Fruit fly (Drosophila melanogaster) whole organism, embryonic: ENCODE measurements around the gene CG43077.

Source experiments
- C15 ChIP-seq: fragments of 200-800 bp; sonication (Bioruptor generic); IDR thresholded peaks from 3 replicates; pipeline ENCODE4 v1.3.6; 2022; ENCODE audit warnings: missing biosample characterization, missing genetic modification characterization
- CG10209 ChIP-seq: fragments of 200-800 bp; sonication (Bioruptor generic); optimal IDR thresholded peaks from 3 replicates; lab custom pipeline; 2017; ENCODE audit warnings: missing biosample characterization, mild to moderate bottlenecking, missing genetic modification characterization, missing genetic modification reagents
- CG10565 ChIP-seq: fragments of 200-800 bp; sonication (Bioruptor generic); optimal IDR thresholded peaks from 3 replicates; lab custom pipeline; 2016; ENCODE audit warnings: missing biosample characterization, mild to moderate bottlenecking, missing genetic modification characterization
- CG13287 ChIP-seq: fragments of 200-800 bp; sonication (Bioruptor generic); IDR thresholded peaks from 2 replicates; pipeline ENCODE4 v1.3.6; 2022; ENCODE audit warnings: missing biosample characterization, missing genetic modification characterization; ENCODE audit not compliant: partially characterized antibody
- CG14441 ChIP-seq: fragments of 200-800 bp; sonication (Bioruptor generic); IDR thresholded peaks from 2 replicates; pipeline ENCODE4 v1.3.6; 2022; ENCODE audit warnings: missing biosample characterization, missing genetic modification characterization
- CG15073 ChIP-seq: fragments of 200-800 bp; sonication (Bioruptor generic); optimal IDR thresholded peaks from 2 replicates; lab custom pipeline; 2016; ENCODE audit warnings: missing biosample characterization, missing genetic modification characterization
- CG16813 ChIP-seq: fragments of 200-800 bp; sonication (Bioruptor generic); IDR thresholded peaks from 3 replicates; pipeline ENCODE4 v1.3.6; 2022; ENCODE audit warnings: missing biosample characterization, missing genetic modification characterization; ENCODE audit not compliant: partially characterized antibody
- CG17612 ChIP-seq: fragments of 200-800 bp; sonication (Bioruptor generic); IDR thresholded peaks from 2 replicates; pipeline ENCODE4 v1.3.6; 2022; ENCODE audit warnings: missing biosample characterization, missing genetic modification characterization
- CG18262 ChIP-seq: fragments of 200-800 bp; optimal IDR thresholded peaks from 3 replicates; lab custom pipeline; 2019; ENCODE audit warnings: missing biosample characterization, mild to moderate bottlenecking, missing genetic modification characterization, moderate library complexity
- CG1832 ChIP-seq: fragments of 200-800 bp; sonication (Bioruptor generic); optimal IDR thresholded peaks from 2 replicates; lab custom pipeline; 2017; ENCODE audit warnings: missing biosample characterization, mild to moderate bottlenecking, missing genetic modification characterization, inconsistent platforms
- CG2116 ChIP-seq: fragments of 200-800 bp; sonication (Bioruptor generic); optimal IDR thresholded peaks from 3 replicates; lab custom pipeline; 2018; ENCODE audit warnings: missing biosample characterization, mild to moderate bottlenecking, missing genetic modification characterization
- CG2889 ChIP-seq: fragments of 200-800 bp; sonication (Bioruptor generic); IDR thresholded peaks from 3 replicates; pipeline ENCODE4 v1.3.6; 2022; ENCODE audit warnings: missing biosample characterization, missing genetic modification characterization
- CG31388 ChIP-seq: fragments of 200-800 bp; sonication (Bioruptor generic); optimal IDR thresholded peaks from 2 replicates; lab custom pipeline; 2016; ENCODE audit warnings: missing biosample characterization, missing genetic modification characterization
- CG32767 ChIP-seq: fragments of 200-800 bp; sonication (Bioruptor generic); IDR thresholded peaks from 2 replicates; pipeline ENCODE4 v1.3.6; 2022; ENCODE audit warnings: missing biosample characterization, missing genetic modification characterization
- CG3847 ChIP-seq: fragments of 200-800 bp; sonication (Bioruptor generic); IDR thresholded peaks from 2 replicates; pipeline ENCODE4 v1.3.6; 2022; ENCODE audit warnings: missing biosample characterization, missing genetic modification characterization
- CG4282 ChIP-seq: fragments of 200-800 bp; sonication (Bioruptor generic); optimal IDR thresholded peaks from 2 replicates; lab custom pipeline; 2016; ENCODE audit warnings: missing biosample characterization, missing genetic modification characterization
- CG6272 ChIP-seq: fragments of 200-800 bp; sonication (Bioruptor generic); IDR thresholded peaks from 2 replicates; pipeline ENCODE4 v1.3.6; 2022; ENCODE audit warnings: missing biosample characterization, missing genetic modification characterization
- CG7357 ChIP-seq: fragments of 200-800 bp; sonication (Bioruptor generic); IDR thresholded peaks from 3 replicates; pipeline ENCODE4 v1.3.6; 2022; ENCODE audit warnings: missing biosample characterization, missing genetic modification characterization
- CG7928 ChIP-seq: fragments of 200-800 bp; sonication (Bioruptor generic); optimal IDR thresholded peaks from 2 replicates; lab custom pipeline; 2017; ENCODE audit warnings: missing biosample characterization, mild to moderate bottlenecking, missing genetic modification characterization
- CG8359 ChIP-seq: fragments of 200-800 bp; sonication (Bioruptor generic); optimal IDR thresholded peaks from 2 replicates; lab custom pipeline; 2017; ENCODE audit warnings: missing biosample characterization, mild to moderate bottlenecking, missing genetic modification characterization, borderline replicate concordance
- CG9437 ChIP-seq: fragments of 200-800 bp; sonication (Bioruptor generic); optimal IDR thresholded peaks from 2 replicates; lab custom pipeline; 2018; ENCODE audit warnings: missing biosample characterization, mild to moderate bottlenecking, missing genetic modification characterization
- CG9876 ChIP-seq: fragments of 200-800 bp; sonication (Bioruptor generic); optimal IDR thresholded peaks from 2 replicates; lab custom pipeline; 2016; ENCODE audit warnings: missing biosample characterization, missing genetic modification characterization
- Camta ChIP-seq: fragments of 200-800 bp; sonication (Bioruptor generic); optimal IDR thresholded peaks from 2 replicates; lab custom pipeline; 2016; ENCODE audit warnings: missing biosample characterization, missing genetic modification characterization
- D19B ChIP-seq: fragments of 200-800 bp; sonication (Bioruptor generic); optimal IDR thresholded peaks from 2 replicates; lab custom pipeline; 2017; ENCODE audit warnings: missing biosample characterization, mild to moderate bottlenecking, missing genetic modification characterization
- Deaf1 ChIP-seq: fragments of 200-800 bp; optimal IDR thresholded peaks from 3 replicates; lab custom pipeline; 2019; ENCODE audit warnings: missing biosample characterization, mild to moderate bottlenecking, missing genetic modification characterization, moderate library complexity
- Dref ChIP-seq: fragments of 200-800 bp; sonication (Bioruptor generic); IDR thresholded peaks from 2 replicates; pipeline ENCODE4 v1.3.6; 2022; ENCODE audit warnings: missing biosample characterization, missing genetic modification characterization
- Eip74EF ChIP-seq, 2 experiments: fragments of 200-800 bp in 1 of 2; fragments of >200 bp in 1 of 2; sonication (Bioruptor generic) in 1 of 2; optimal IDR thresholded peaks; 2 replicates each; lab custom pipeline; 2017 to 2019; ENCODE audit warnings: missing biosample characterization in 2 of 2, missing genetic modification characterization in 2 of 2, mild to moderate bottlenecking in 1 of 2, moderate library complexity in 1 of 2
- Max ChIP-seq: fragments of 200-800 bp; sonication (Bioruptor generic); optimal IDR thresholded peaks from 2 replicates; lab custom pipeline; 2016; ENCODE audit warnings: missing biosample characterization, mild to moderate bottlenecking, missing genetic modification characterization
- Ravus ChIP-seq: fragments of 200-800 bp; sonication (Bioruptor generic); IDR thresholded peaks from 2 replicates; pipeline ENCODE4 v1.3.6; 2022; ENCODE audit warnings: missing biosample characterization, missing genetic modification characterization
- Vsx1 ChIP-seq: fragments of 200-800 bp; sonication (Bioruptor generic); optimal IDR thresholded peaks from 2 replicates; lab custom pipeline; 2017; ENCODE audit warnings: missing biosample characterization, mild to moderate bottlenecking, missing genetic modification characterization, missing genetic modification reagents
- ase ChIP-seq: fragments of 200-800 bp; sonication (Bioruptor generic); IDR thresholded peaks from 3 replicates; pipeline ENCODE4 v1.3.6; 2022; ENCODE audit warnings: missing biosample characterization, missing genetic modification characterization
- ato ChIP-seq: fragments of 200-800 bp; sonication (Bioruptor generic); IDR thresholded peaks from 2 replicates; pipeline ENCODE4 v1.3.6; 2022; ENCODE audit warnings: missing biosample characterization, missing genetic modification characterization; ENCODE audit not compliant: partially characterized antibody
- br ChIP-seq: fragments of >200 bp; optimal IDR thresholded peaks from 2 replicates; lab custom pipeline; 2017
- chif ChIP-seq, 2 experiments: fragments of 200-800 bp; sonication (Bioruptor generic); optimal IDR thresholded peaks; 3 replicates each; lab custom pipeline; 2016; ENCODE audit warnings: missing biosample characterization in 2 of 2, missing genetic modification characterization in 2 of 2
- chm ChIP-seq: fragments of 200-800 bp; sonication (Bioruptor generic); IDR thresholded peaks from 2 replicates; pipeline ENCODE4 v1.3.6; 2022; ENCODE audit warnings: missing biosample characterization, missing genetic modification characterization
- ci ChIP-seq: fragments of 200-800 bp; sonication (Bioruptor generic); IDR thresholded peaks from 3 replicates; pipeline ENCODE4 v1.3.6; 2022; ENCODE audit warnings: missing biosample characterization, missing genetic modification characterization
- crol ChIP-seq: fragments of 200-800 bp; sonication (Bioruptor generic); IDR thresholded peaks from 2 replicates; pipeline ENCODE4 v1.3.6; 2022; ENCODE audit warnings: missing biosample characterization, missing genetic modification characterization
- da ChIP-seq: fragments of 200-800 bp; sonication (Bioruptor generic); optimal IDR thresholded peaks from 2 replicates; lab custom pipeline; 2016; ENCODE audit warnings: missing biosample characterization, missing genetic modification characterization
- dysf ChIP-seq: fragments of 200-800 bp; sonication (Bioruptor generic); IDR thresholded peaks from 3 replicates; pipeline ENCODE4 v1.3.6; 2022; ENCODE audit warnings: missing biosample characterization, missing genetic modification characterization
- fd3F ChIP-seq: fragments of 200-800 bp; sonication (Bioruptor generic); optimal IDR thresholded peaks from 2 replicates; lab custom pipeline; 2018; ENCODE audit warnings: missing biosample characterization, mild to moderate bottlenecking, missing genetic modification characterization, moderate library complexity
- ftz-f1 ChIP-seq: fragments of 200-800 bp; sonication (Bioruptor generic); optimal IDR thresholded peaks from 2 replicates; lab custom pipeline; 2016; ENCODE audit warnings: missing biosample characterization, missing genetic modification characterization
- gem ChIP-seq: fragments of 200-800 bp; sonication (Bioruptor generic); optimal IDR thresholded peaks from 2 replicates; lab custom pipeline; 2019; ENCODE audit warnings: missing biosample characterization, mild to moderate bottlenecking, missing genetic modification characterization, moderate library complexity
- gro ChIP-seq: fragments of 200-800 bp; sonication (Bioruptor generic); optimal IDR thresholded peaks from 2 replicates; lab custom pipeline; 2016; ENCODE audit warnings: missing biosample characterization, missing genetic modification characterization
- h ChIP-seq: fragments of >200 bp; optimal IDR thresholded peaks from 2 replicates; lab custom pipeline; 2017
- hth ChIP-seq: fragments of >200 bp; optimal IDR thresholded peaks from 2 replicates; lab custom pipeline; 2017; ENCODE audit warnings: inconsistent platforms
- luna ChIP-seq: fragments of 200-800 bp; sonication (Bioruptor generic); optimal IDR thresholded peaks from 2 replicates; lab custom pipeline; 2016; ENCODE audit warnings: missing biosample characterization, missing genetic modification characterization
- maf-S ChIP-seq: fragments of 200-800 bp; sonication (Bioruptor generic); optimal IDR thresholded peaks from 2 replicates; lab custom pipeline; 2016; ENCODE audit warnings: missing biosample characterization, missing genetic modification characterization
- p53 ChIP-seq: fragments of 200-800 bp; sonication (Bioruptor generic); optimal IDR thresholded peaks from 2 replicates; lab custom pipeline; 2016; ENCODE audit warnings: missing biosample characterization, missing genetic modification characterization
- pho ChIP-seq: fragments of 200-800 bp; sonication (Bioruptor generic); optimal IDR thresholded peaks from 2 replicates; lab custom pipeline; 2016; ENCODE audit warnings: missing biosample characterization, missing genetic modification characterization
- ro ChIP-seq: fragments of 200-800 bp; sonication (Bioruptor generic); IDR thresholded peaks from 2 replicates; pipeline ENCODE4 v1.3.6; 2022; ENCODE audit warnings: missing biosample characterization, missing genetic modification characterization
- scrt ChIP-seq: fragments of 200-800 bp; sonication (Bioruptor generic); optimal IDR thresholded peaks from 2 replicates; lab custom pipeline; 2018; ENCODE audit warnings: missing biosample characterization, mild to moderate bottlenecking, missing genetic modification characterization, moderate library complexity
- sim ChIP-seq: fragments of 200-800 bp; sonication (Bioruptor generic); IDR thresholded peaks from 2 replicates; pipeline ENCODE4 v1.3.6; 2022; ENCODE audit warnings: missing biosample characterization, missing genetic modification characterization
- tap ChIP-seq: fragments of 200-800 bp; optimal IDR thresholded peaks from 3 replicates; lab custom pipeline; 2019; ENCODE audit warnings: missing biosample characterization, mild to moderate bottlenecking, missing genetic modification characterization, moderate library complexity

CG43077 gene

dm6 chrX:17107401-17107916, 39.1 kb upstream of the CG43077 start, which contains the start of gene CG5004 (continued):
- TF ChIP-seq Vsx1 (no peak), C15 (GFP tag; lab: Robert Waterston, UW) (no peak), scrt (GFP tag; lab: Kevin White, UChicago) (no peak), ase (GFP tag; lab: Robert Waterston, UW) (no peak), Deaf1 (tag; lab: Kevin White, UChicago) (no peak), crol (GFP tag; lab: Robert Waterston, UW) (no peak), CG1832 (GFP tag; lab: Kevin White, UChicago) (no peak), CG4282 (GFP tag; lab: Kevin White, UChicago) (no peak), CG32767 (GFP tag; lab: Robert Waterston, UW) (no peak), CG17612 (GFP tag; lab: Robert Waterston, UW) (no peak), D19B (no peak), gro (GFP tag; lab: Kevin White, UChicago) (no peak), h (lab: Kevin White, UChicago) (no peak), tap (tag; lab: Kevin White, UChicago) (no peak), CG8359 (GFP tag; lab: Kevin White, UChicago) (no peak), fd3F (GFP tag; lab: Kevin White, UChicago) (no peak), Max (no peak), CG6272 (GFP tag; lab: Robert Waterston, UW) (no peak), hth (lab: Kevin White, UChicago) (no peak), ftz-f1 (GFP tag; lab: Kevin White, UChicago) (peak; percentile 39), CG10209 (GFP tag; lab: Kevin White, UChicago) (no peak), CG14441 (0 out of 2 replicates have a peak, but pooled peaks have one; percentile 16), Camta (GFP tag; lab: Kevin White, UChicago) (no peak), CG2889 (GFP tag; lab: Robert Waterston, UW) (no peak), ci (no peak; the same call in 2 of the 3 replicates), CG10565 (GFP tag; lab: Kevin White, UChicago) (no peak), Eip74EF (GFP tag; optimal IDR thresholded peaks at IDR 0.05; lab: Kevin White, UChicago) (no peak), luna (GFP tag; lab: Kevin White, UChicago) (no peak), CG3847 (GFP tag; lab: Robert Waterston, UW) (no peak), ato (GFP tag; lab: Robert Waterston, UW) (peak; percentile 49; the same call in 1 of the 2 replicates), chif (GFP tag; optimal IDR thresholded peaks at IDR 0.05; lab: Kevin White, UChicago) (no peak), CG31388 (GFP tag; lab: Kevin White, UChicago) (no peak), maf-S (GFP tag; lab: Kevin White, UChicago) (no peak), br (no peak), chm (GFP tag; lab: Robert Waterston, UW) (no peak; the same call in 1 of the 2 replicates), CG9876 (no peak), gem (no peak), CG7357 (GFP tag; lab: Robert Waterston, UW) (no peak), CG16813 (GFP tag; lab: Robert Waterston, UW) (peak; percentile 55), CG18262 (tag; lab: Kevin White, UChicago) (no peak), CG15073 (GFP tag; lab: Kevin White, UChicago) (no peak), CG7928 (GFP tag; lab: Kevin White, UChicago) (no peak), da (GFP tag; lab: Kevin White, UChicago) (no peak), CG13287 (peak; percentile 66), CG9437 (no peak), CG2116 (GFP tag; lab: Kevin White, UChicago) (peak; percentile 2), dysf (GFP tag; lab: Robert Waterston, UW) (no peak), sim (GFP tag; lab: Robert Waterston, UW) (no peak), p53 (no peak), Ravus (GFP tag; lab: Robert Waterston, UW) (no peak), pho (GFP tag; lab: Kevin White, UChicago) (no peak), Dref (GFP tag; lab: Robert Waterston, UW) (peak; percentile 61), ro (GFP tag; lab: Robert Waterston, UW) (no peak)
